Worm (Caenorhabditis elegans): ENCODE measurements around the gene dnj-9.

The dnj-9 gene

DNA sequence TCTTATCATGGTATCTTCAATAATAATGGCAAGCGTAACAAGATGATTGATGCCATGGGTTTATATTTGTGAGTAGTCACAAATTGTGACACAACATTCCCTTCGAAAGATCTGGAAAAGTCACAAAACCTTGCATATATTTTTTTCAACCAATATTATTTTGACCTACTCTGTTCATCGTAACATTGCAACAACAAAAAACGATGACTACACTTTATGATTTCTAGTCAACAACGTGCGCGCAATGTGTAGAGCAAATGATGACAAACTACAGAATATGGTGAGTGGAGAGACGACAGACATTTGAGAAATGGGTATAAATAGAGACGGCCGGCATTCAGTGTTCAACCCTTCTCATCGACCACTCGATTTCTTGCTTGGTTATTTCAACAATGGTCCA lies 29.9 kb downstream of the dnj-9 start, which contains the start of gene gst-7 (continued):
- TF ChIP-seq madf-5 (GFP tag; IDR thresholded peaks at IDR 0.05): no peak
- peak in 1 of 2 experiments; percentile 11 for TF ChIP-seq hif-1 (tag; optimal IDR thresholded peaks at IDR 0.05)
- peak; percentile 79 for TF ChIP-seq hlh-11 (tag; optimal IDR thresholded peaks at IDR 0.05)
- TF ChIP-seq ceh-82 (tag; optimal IDR thresholded peaks at IDR 0.05): no peak
- no peak for TF ChIP-seq Y5F2A.4 (GFP tag; optimal IDR thresholded peaks at IDR 0.05)
- no peak for TF ChIP-seq egl-27 (tag; optimal IDR thresholded peaks at IDR 0.05)
- peak; percentile 83 for TF ChIP-seq dve-1 (tag; optimal IDR thresholded peaks at IDR 0.05; ENCODE audit: insufficient read depth)
- TF ChIP-seq spr-3 (GFP tag; optimal IDR thresholded peaks at IDR 0.05): no peak
- no peak for TF ChIP-seq mxl-2 (GFP tag; conservative IDR thresholded peaks at IDR 0.05)
- TF ChIP-seq mdl-1 (tag; optimal IDR thresholded peaks at IDR 0.05): peak in 1 of 2 experiments; percentile 53
- no peak for TF ChIP-seq nhr-6 (tag; optimal IDR thresholded peaks at IDR 0.05)
- TF ChIP-seq ZK546.5 (tag; optimal IDR thresholded peaks at IDR 0.05): no peak
- TF ChIP-seq zfp-3 (GFP tag; conservative IDR thresholded peaks at IDR 0.05): no peak
- TF ChIP-seq ama-1 (optimal IDR thresholded peaks at IDR 0.05): no peak
- no peak for TF ChIP-seq gei-8 (GFP tag; optimal IDR thresholded peaks at IDR 0.05)
- TF ChIP-seq ceh-62 (tag; optimal IDR thresholded peaks at IDR 0.05): no peak
- no peak for TF ChIP-seq tag-97 (GFP tag; IDR thresholded peaks at IDR 0.05)
- no peak for TF ChIP-seq daf-19 (GFP tag; conservative IDR thresholded peaks at IDR 0.05)
- TF ChIP-seq nhr-48 (tag; optimal IDR thresholded peaks at IDR 0.05): peak; percentile 71
- no peak for TF ChIP-seq pha-4 (GFP tag; IDR thresholded peaks at IDR 0.05)
- TF ChIP-seq pha-4 (tag; optimal IDR thresholded peaks at IDR 0.05): peak; percentile 37
- TF ChIP-seq unc-39 (tag; optimal IDR thresholded peaks at IDR 0.05): no peak
- TF ChIP-seq nhr-11 (tag; optimal IDR thresholded peaks at IDR 0.05): peak; percentile 43
- TF ChIP-seq php-3 (GFP tag; IDR thresholded peaks at IDR 0.05): peak; percentile 68
- peak; percentile 39 for TF ChIP-seq nhr-77 (tag; optimal IDR thresholded peaks at IDR 0.05)
- TF ChIP-seq ztf-7 (tag; optimal IDR thresholded peaks at IDR 0.05): peak; percentile 5
- no peak for TF ChIP-seq skn-1 (tag; optimal IDR thresholded peaks at IDR 0.05)
- TF ChIP-seq F44E2.7 (GFP tag; IDR thresholded peaks at IDR 0.05): no peak
- TF ChIP-seq ceh-44 (GFP tag; IDR thresholded peaks at IDR 0.05): no peak
- TF ChIP-seq lsy-2 (tag; optimal IDR thresholded peaks at IDR 0.05): peak in 1 of 2 experiments; percentile 51
- TF ChIP-seq ZK337.2 (GFP tag; IDR thresholded peaks at IDR 0.05): no peak
- TF ChIP-seq nhr-102 (tag; optimal IDR thresholded peaks at IDR 0.05): peak; percentile 95
- TF ChIP-seq hlh-30 (tag; optimal IDR thresholded peaks at IDR 0.05; ENCODE audit: insufficient read depth): peak; percentile 66
- TF ChIP-seq fkh-10 (GFP tag; optimal IDR thresholded peaks at IDR 0.05): no peak
- TF ChIP-seq daf-12 (tag; optimal IDR thresholded peaks at IDR 0.05): no peak
- TF ChIP-seq lin-38 (GFP tag; IDR thresholded peaks at IDR 0.05): no peak; the same call in 1 of the 2 replicates
- TF ChIP-seq arid-1 (GFP tag; conservative IDR thresholded peaks at IDR 0.05): no peak
- peak; percentile 77 for TF ChIP-seq cey-2 (tag; optimal IDR thresholded peaks at IDR 0.05; ENCODE audit: borderline replicate concordance, insufficient read depth)
- peak; percentile 73 for TF ChIP-seq dmd-6 (GFP tag; IDR thresholded peaks at IDR 0.05)
- TF ChIP-seq dpl-1 (GFP tag; optimal IDR thresholded peaks at IDR 0.05): no peak
- TF ChIP-seq D1046.2 (GFP tag; IDR thresholded peaks at IDR 0.05): no peak
- peak; percentile 95 for TF ChIP-seq mxl-3 (GFP tag; optimal IDR thresholded peaks at IDR 0.05)
- no peak for TF ChIP-seq vab-7 (GFP tag; IDR thresholded peaks at IDR 0.05)
- no peak for TF ChIP-seq zip-2 (tag; optimal IDR thresholded peaks at IDR 0.05)
- TF ChIP-seq fos-1 (tag; optimal IDR thresholded peaks at IDR 0.05): no peak
- no peak for TF ChIP-seq nhr-41 (GFP tag; IDR thresholded peaks at IDR 0.05)
- no peak for TF ChIP-seq zip-11 (GFP tag; IDR thresholded peaks at IDR 0.05)
- no peak for TF ChIP-seq spr-1 (tag; optimal IDR thresholded peaks at IDR 0.05)
- 0 out of 2 replicates have a peak, but pooled peaks have one; percentile 20 for TF ChIP-seq tra-1 (GFP tag; IDR thresholded peaks at IDR 0.05)
- no peak for TF ChIP-seq daf-16 (GFP tag; optimal IDR thresholded peaks at IDR 0.05)
- peak; percentile 89 for TF ChIP-seq daf-16 (tag; optimal IDR thresholded peaks at IDR 0.05)
